Fruit fly (Drosophila melanogaster) whole organism, adult: ENCODE results near the gene twy.
A peak's percentile ranks its signal among the peaks of the same experiment; 100 is the strongest.

Source experiments
- CG12768 ChIP-seq: fragments of 200-800 bp; sonication (Bioruptor generic); optimal IDR thresholded peaks from 2 replicates; lab custom pipeline; 2017; ENCODE audit warnings: missing biosample characterization, missing genetic modification characterization, mild to moderate bottlenecking, moderate library complexity, missing genetic modification reagents
- CG33017 ChIP-seq: fragments of 200-800 bp; sonication (Bioruptor generic); optimal IDR thresholded peaks from 2 replicates; lab custom pipeline; 2018; ENCODE audit warnings: missing biosample characterization, mild to moderate bottlenecking, missing genetic modification characterization, moderate library complexity
- CG7045 ChIP-seq: fragments of 200-800 bp; sonication (Bioruptor generic); optimal IDR thresholded peaks from 2 replicates; lab custom pipeline; 2017; ENCODE audit warnings: missing biosample characterization, mild to moderate bottlenecking, missing genetic modification characterization
- Clk ChIP-seq: fragments of 200-800 bp; sonication (Bioruptor generic); optimal IDR thresholded peaks from 2 replicates; lab custom pipeline; 2017; ENCODE audit warnings: missing biosample characterization, missing genetic modification characterization
- Crg-1 ChIP-seq: fragments of 200-800 bp; sonication (Bioruptor generic); optimal IDR thresholded peaks from 2 replicates; lab custom pipeline; 2016; ENCODE audit warnings: missing biosample characterization, missing genetic modification characterization
- Hr96 ChIP-seq: fragments of 200-800 bp; sonication (Bioruptor generic); optimal IDR thresholded peaks from 2 replicates; lab custom pipeline; 2016; ENCODE audit warnings: missing biosample characterization, missing genetic modification characterization
- cnc ChIP-seq, 2 experiments: fragments of >200 bp; optimal IDR thresholded peaks; 2 replicates each; lab custom pipeline; 2017
- toe ChIP-seq: fragments of 200-800 bp; sonication (Bioruptor generic); optimal IDR thresholded peaks from 2 replicates; lab custom pipeline; 2016; ENCODE audit warnings: missing biosample characterization, missing genetic modification characterization

DNA sequence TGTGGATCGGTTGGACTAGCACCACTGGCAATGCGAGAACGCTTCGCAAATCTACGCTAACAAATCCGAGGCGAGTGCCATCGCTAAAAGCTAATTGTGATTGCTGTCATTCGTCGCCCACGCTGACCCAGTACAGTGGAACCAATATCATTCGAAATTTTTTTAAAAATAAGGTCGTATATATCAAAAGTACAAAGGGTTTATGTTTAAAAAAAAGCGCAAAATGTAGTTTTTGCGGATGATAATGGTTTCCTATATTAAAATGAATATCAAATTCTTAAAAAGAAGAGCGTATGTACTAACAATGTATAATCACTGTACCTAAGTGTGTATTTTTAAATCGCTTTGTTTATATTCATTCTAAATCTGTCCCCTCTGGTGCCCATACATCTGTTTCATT, 7.8 kb downstream of the twy start:
- TF ChIP-seq toe (GFP tag; lab: Kevin White, UChicago): peak; percentile 40
- no peak for TF ChIP-seq Crg-1
- no peak for TF ChIP-seq Hr96
- TF ChIP-seq CG7045 (GFP tag; lab: Kevin White, UChicago): peak; percentile 16
- TF ChIP-seq cnc (optimal IDR thresholded peaks at IDR 0.05; lab: Kevin White, UChicago): no peak
- TF ChIP-seq CG33017 (tag; lab: Kevin White, UChicago): peak; percentile 71
- TF ChIP-seq Clk (GFP tag; lab: Kevin White, UChicago): no peak
- TF ChIP-seq CG12768 (GFP tag; lab: Kevin White, UChicago): peak; percentile 32
